Worm (Caenorhabditis elegans): ENCODE measurements around the gene C32D5.10.

DNA sequence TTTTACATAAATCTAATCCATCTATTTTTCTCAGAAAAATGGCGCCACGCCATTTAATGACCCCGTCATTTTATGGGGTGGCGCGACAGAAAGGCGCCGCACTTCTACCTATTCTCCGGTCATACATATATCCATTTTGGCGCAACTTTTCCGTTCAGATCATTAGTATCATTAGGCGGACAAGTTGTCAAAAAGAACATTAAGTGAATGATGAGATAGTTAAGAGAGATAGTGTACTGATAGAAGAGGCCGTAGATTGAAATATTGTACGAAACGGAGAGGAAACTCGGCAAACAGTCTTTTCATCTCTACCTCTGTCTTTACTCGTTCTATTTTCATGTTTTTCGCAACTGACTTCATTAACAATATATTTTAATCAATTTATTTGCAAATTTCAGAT, 27.7 kb downstream of the C32D5.10 start, which contains the start of gene sma-6:
- TF ChIP-seq dmd-4 (tag; optimal IDR thresholded peaks at IDR 0.05; ENCODE audit: borderline replicate concordance) (no peak), ahr-1 (tag; optimal IDR thresholded peaks at IDR 0.05) (no peak)

Data from whole organism, late embryonic.